Worm (Caenorhabditis elegans) whole organism, L1 larva: Measurements from ENCODE around the gene K10G4.10.

Experiments
- lsy-2 ChIP-seq, 2 experiments: fragments of 150-350 bp; optimal IDR thresholded peaks; 2 replicates each; lab custom pipeline; 2014; ENCODE audit warnings: missing biosample characterization in 2 of 2, missing genetic modification characterization in 2 of 2
- nhr-77 ChIP-seq: fragments of 150-350 bp; optimal IDR thresholded peaks from 2 replicates; lab custom pipeline; 2014; ENCODE audit warnings: missing biosample characterization, missing genetic modification characterization

DNA sequence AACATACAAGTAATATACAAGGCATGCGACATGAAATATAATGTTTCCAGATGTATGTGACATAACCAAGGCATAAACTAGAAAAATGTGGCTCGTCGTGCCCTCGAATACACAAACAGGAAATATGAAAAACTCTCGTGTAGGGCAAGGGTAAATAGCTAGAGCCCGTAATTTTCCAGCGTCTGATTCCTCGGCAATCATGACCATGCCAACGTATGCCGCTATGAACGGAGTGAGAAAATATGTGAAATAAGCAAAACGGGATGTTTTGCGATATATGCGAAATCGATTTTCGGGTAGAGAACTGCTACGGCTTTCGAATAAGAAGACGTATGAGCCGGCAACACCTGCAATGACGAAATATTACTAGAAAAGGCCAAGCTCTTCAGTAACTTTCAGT lies 48.0 kb upstream of the K10G4.10 start, which contains the start of gene scl-25:
- TF ChIP-seq lsy-2 (tag; optimal IDR thresholded peaks at IDR 0.05; lab: Kevin White, UChicago) (no peak), nhr-77 (tag; lab: Kevin White, UChicago) (no peak)
